Worm (Caenorhabditis elegans): ENCODE results near the gene hsp-25.

DNA sequence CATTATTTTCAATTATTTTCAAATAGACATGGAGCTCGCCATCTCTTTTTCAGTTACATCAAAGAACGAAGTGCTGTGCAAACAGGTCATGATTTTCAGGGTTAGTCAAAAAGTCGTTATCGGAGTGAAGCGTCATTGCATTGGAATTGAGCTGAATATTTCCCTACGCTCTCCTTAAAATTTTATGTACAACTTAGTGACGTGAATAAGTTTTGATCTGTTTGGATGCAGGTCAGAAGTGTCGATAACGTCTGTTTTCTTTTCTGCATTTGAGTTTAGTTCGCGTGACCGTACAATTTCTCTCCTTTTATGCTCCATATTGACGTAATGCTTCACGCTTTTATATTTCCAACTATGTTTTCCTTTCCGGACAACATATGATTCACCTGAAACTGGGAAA lies 14.5 kb downstream of the hsp-25 start:
- no peak for TF ChIP-seq nhr-10 (tag; optimal IDR thresholded peaks at IDR 0.05)
- TF ChIP-seq unc-62 (GFP tag; optimal IDR thresholded peaks at IDR 0.05): no peak
